Worm (Caenorhabditis elegans) whole organism, midembryonic: ENCODE results near the gene F16G10.2.

ENCODE experiments used
- T22C8.4 ChIP-seq: fragments of 200-800 bp; sonication (Bioruptor generic); IDR thresholded peaks from 2 replicates; pipeline ENCODE4 v1.3.6; 2022; ENCODE audit warnings: missing genetic modification characterization, missing compliant biosample characterization
- ref-1 ChIP-seq: fragments of 200-800 bp; sonication (Bioruptor generic); conservative IDR thresholded peaks from 2 replicates; pipeline ENCODE4 v1.3.6; 2022; ENCODE audit warnings: missing genetic modification reagents, missing genetic modification characterization, missing compliant biosample characterization

The F16G10.2 gene

ce11 chrII:2422427-2422826 lies 47.4 kb downstream of the F16G10.2 start:
- TF ChIP-seq T22C8.4 (GFP tag; lab: Robert Waterston, UW) (no peak), ref-1 (GFP tag; lab: Robert Waterston, UW) (no peak)
